Worm (Caenorhabditis elegans): Measurements from ENCODE around the gene pph-2.

The pph-2 gene

DNA sequence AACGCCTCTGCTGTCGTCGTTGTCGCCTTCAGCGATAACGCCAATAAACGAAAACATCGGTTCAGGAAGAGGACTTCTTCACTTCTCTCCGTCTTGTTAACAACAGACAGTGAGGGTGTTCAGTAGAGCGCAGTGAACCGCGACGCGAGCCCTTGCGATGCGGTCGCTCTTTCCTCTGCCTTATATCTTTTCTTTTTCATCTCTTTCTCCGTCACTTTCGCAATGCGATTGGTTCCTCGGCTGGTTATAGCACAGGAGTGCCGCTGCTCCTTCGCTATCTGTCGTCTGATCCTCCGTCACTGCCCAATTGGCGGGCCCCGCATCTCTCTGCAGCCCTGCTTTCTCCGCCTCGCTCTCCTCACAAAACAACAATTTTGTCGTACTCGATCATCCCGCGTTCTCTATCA is 20.4 kb downstream of the pph-2 start (continued):
- no peak for TF ChIP-seq ceh-100 (GFP tag; IDR thresholded peaks at IDR 0.05)
- TF ChIP-seq hsf-1 (GFP tag; IDR thresholded peaks at IDR 0.05): no peak
- TF ChIP-seq fkh-3 (tag; optimal IDR thresholded peaks at IDR 0.05): no peak
- 0 out of 2 replicates have a peak, but pooled peaks have one; percentile 4 for TF ChIP-seq madf-6 (GFP tag; IDR thresholded peaks at IDR 0.05)
- TF ChIP-seq ztf-26 (tag; optimal IDR thresholded peaks at IDR 0.05): no peak
- TF ChIP-seq F33H1.4 (GFP tag; IDR thresholded peaks at IDR 0.05): no peak
- no peak for TF ChIP-seq ama-1 (optimal IDR thresholded peaks at IDR 0.05)
- TF ChIP-seq ama-1 (GFP tag; optimal IDR thresholded peaks at IDR 0.05): no peak
- no peak for TF ChIP-seq snpc-1.3 (tag; optimal IDR thresholded peaks at IDR 0.05; ENCODE audit: insufficient read depth)
- no peak for TF ChIP-seq let-607 (tag; optimal IDR thresholded peaks at IDR 0.05)
- no peak for TF ChIP-seq hlh-26 (GFP tag; conservative IDR thresholded peaks at IDR 0.05)
- no peak for TF ChIP-seq nhr-27 (tag; optimal IDR thresholded peaks at IDR 0.05)
- no peak for TF ChIP-seq B0035.1 (tag; optimal IDR thresholded peaks at IDR 0.05)
- no peak for TF ChIP-seq ztf-3 (GFP tag; optimal IDR thresholded peaks at IDR 0.05)
- TF ChIP-seq him-1 (tag; optimal IDR thresholded peaks at IDR 0.05): no peak
- TF ChIP-seq sdz-38 (tag; optimal IDR thresholded peaks at IDR 0.05): no peak
- TF ChIP-seq rec-8 (tag; optimal IDR thresholded peaks at IDR 0.05): no peak
- TF ChIP-seq ceh-79 (tag; optimal IDR thresholded peaks at IDR 0.05): no peak
- no peak for TF ChIP-seq snpc-4 (GFP tag; optimal IDR thresholded peaks at IDR 0.05)
- TF ChIP-seq snpc-4 (tag; optimal IDR thresholded peaks at IDR 0.05): peak in 2 of 4 experiments; percentile 21 to 27
- TF ChIP-seq rpc-1 (optimal IDR thresholded peaks at IDR 0.05): no peak
- TF ChIP-seq rpc-1 (tag; optimal IDR thresholded peaks at IDR 0.05): no peak
- TF ChIP-seq mel-28 (tag; optimal IDR thresholded peaks at IDR 0.05; ENCODE audit: borderline replicate concordance): no peak
- no peak for TF ChIP-seq F57A8.1 (GFP tag; optimal IDR thresholded peaks at IDR 0.05)
- no peak for TF ChIP-seq let-526 (GFP tag; IDR thresholded peaks at IDR 0.05)
- TF ChIP-seq mcd-1 (GFP tag; IDR thresholded peaks at IDR 0.05): peak; percentile 78
- no peak for TF ChIP-seq F49E8.2 (tag; optimal IDR thresholded peaks at IDR 0.05; ENCODE audit: insufficient read depth)
- TF ChIP-seq hmg-1.2 (GFP tag; IDR thresholded peaks at IDR 0.05): peak; percentile 56; the same call in 1 of the 2 replicates
- TF ChIP-seq unc-130 (GFP tag; optimal IDR thresholded peaks at IDR 0.05): no peak
- no peak for TF ChIP-seq T07F8.4 (tag; optimal IDR thresholded peaks at IDR 0.05)
- peak; percentile 74 for TF ChIP-seq egrh-3 (GFP tag; IDR thresholded peaks at IDR 0.05)
- no peak for TF ChIP-seq pha-4 (tag; optimal IDR thresholded peaks at IDR 0.05)
- no peak for TF ChIP-seq tlf-1 (GFP tag; optimal IDR thresholded peaks at IDR 0.05)
- TF ChIP-seq ceh-40 (GFP tag; IDR thresholded peaks at IDR 0.05): no peak
- no peak for TF ChIP-seq F57C9.4 (tag; optimal IDR thresholded peaks at IDR 0.05)
- peak; percentile 53 for TF ChIP-seq somi-1 (GFP tag; optimal IDR thresholded peaks at IDR 0.05)
- no peak for TF ChIP-seq dpl-1 (GFP tag; optimal IDR thresholded peaks at IDR 0.05)
- no peak for TF ChIP-seq akir-1 (GFP tag; optimal IDR thresholded peaks at IDR 0.05)
- TF ChIP-seq madf-3 (GFP tag; IDR thresholded peaks at IDR 0.05): peak; percentile 84
- TF ChIP-seq madf-10 (tag; optimal IDR thresholded peaks at IDR 0.05): peak; percentile 23
- TF ChIP-seq egl-44 (GFP tag; IDR thresholded peaks at IDR 0.05): no peak
- TF ChIP-seq ceh-58 (GFP tag; IDR thresholded peaks at IDR 0.05): no peak
- no peak for TF ChIP-seq F10E7.11 (tag; optimal IDR thresholded peaks at IDR 0.05)
- no peak for TF ChIP-seq dpff-1 (tag; optimal IDR thresholded peaks at IDR 0.05)
- no peak for TF ChIP-seq madf-8 (GFP tag; conservative IDR thresholded peaks at IDR 0.05)
- TF ChIP-seq F39B2.1 (GFP tag; IDR thresholded peaks at IDR 0.05): no peak
- TF ChIP-seq sea-2 (GFP tag; IDR thresholded peaks at IDR 0.05): no peak
- TF ChIP-seq nhr-80 (tag; optimal IDR thresholded peaks at IDR 0.05): peak; percentile 57
- no peak for TF ChIP-seq F37B4.10 (GFP tag; IDR thresholded peaks at IDR 0.05)
- no peak for TF ChIP-seq B0261.1 (tag; optimal IDR thresholded peaks at IDR 0.05)
- no peak for TF ChIP-seq aptf-3 (GFP tag; IDR thresholded peaks at IDR 0.05)
